Worm (Caenorhabditis elegans) whole organism, young adult: ENCODE data around the gene F36H1.12.

ENCODE experiments used
- C06A6.2 ChIP-seq: fragments of 200-800 bp; sonication (Bioruptor generic); conservative IDR thresholded peaks from 2 replicates; pipeline ENCODE4 v1.3.6; 2022; ENCODE audit warnings: missing genetic modification characterization, missing compliant biosample characterization
- F33H1.4 ChIP-seq: fragments of 200-800 bp; sonication (Bioruptor generic); IDR thresholded peaks from 2 replicates; pipeline ENCODE4 v1.3.6; 2022; ENCODE audit warnings: missing genetic modification reagents, missing genetic modification characterization, missing compliant biosample characterization
- F37B4.10 ChIP-seq: fragments of 200-800 bp; sonication (Bioruptor generic); IDR thresholded peaks from 2 replicates; pipeline ENCODE4 v1.3.6; 2022; ENCODE audit warnings: missing genetic modification characterization, missing compliant biosample characterization
- F57C9.4 ChIP-seq: sonication (generic microtip); optimal IDR thresholded peaks from 2 replicates; lab custom pipeline; 2017; ENCODE audit warnings: mild to moderate bottlenecking, missing genetic modification characterization, missing compliant biosample characterization
- K11D2.4 ChIP-seq: fragments of 200-800 bp; sonication (Bioruptor generic); IDR thresholded peaks from 2 replicates; pipeline ENCODE4 v1.3.6; 2022; ENCODE audit warnings: missing genetic modification reagents, missing genetic modification characterization, missing compliant biosample characterization
- K12H6.12 ChIP-seq: fragments of 200-800 bp; sonication (Bioruptor generic); optimal IDR thresholded peaks from 2 replicates; lab custom pipeline; 2018; ENCODE audit warnings: mild to moderate bottlenecking, missing genetic modification characterization, missing compliant biosample characterization
- T07F8.4 ChIP-seq: sonication (generic microtip); optimal IDR thresholded peaks from 2 replicates; lab custom pipeline; 2016; ENCODE audit warnings: mild to moderate bottlenecking, missing genetic modification characterization, moderate library complexity, missing compliant biosample characterization
- Y53F4B.3 ChIP-seq: fragments of 200-800 bp; sonication (Bioruptor generic); IDR thresholded peaks from 2 replicates; pipeline ENCODE4 v1.3.6; 2022; ENCODE audit warnings: missing genetic modification reagents, missing genetic modification characterization, missing compliant biosample characterization
- atf-7 ChIP-seq: sonication (generic microtip); optimal IDR thresholded peaks from 2 replicates; lab custom pipeline; 2017; ENCODE audit warnings: mild to moderate bottlenecking, missing genetic modification characterization, missing compliant biosample characterization
- attf-3 ChIP-seq: fragments of 200-800 bp; sonication (Bioruptor generic); conservative IDR thresholded peaks from 2 replicates; pipeline ENCODE4 v1.3.6; 2022; ENCODE audit warnings: missing genetic modification reagents, missing genetic modification characterization, missing compliant biosample characterization
- attf-5 ChIP-seq: fragments of 200-800 bp; sonication (Bioruptor generic); optimal IDR thresholded peaks from 2 replicates; lab custom pipeline; 2018; ENCODE audit warnings: mild to moderate bottlenecking, missing genetic modification characterization, missing compliant biosample characterization
- bed-2 ChIP-seq: fragments of 200-800 bp; sonication (Bioruptor generic); IDR thresholded peaks from 2 replicates; pipeline ENCODE4 v1.3.6; 2022; ENCODE audit warnings: missing genetic modification reagents, missing genetic modification characterization, missing compliant biosample characterization
- ceh-100 ChIP-seq: fragments of 200-800 bp; sonication (Bioruptor generic); IDR thresholded peaks from 2 replicates; pipeline ENCODE4 v1.3.6; 2022; ENCODE audit warnings: missing genetic modification reagents, missing genetic modification characterization, missing compliant biosample characterization
- chd-7 ChIP-seq: sonication (generic microtip); optimal IDR thresholded peaks from 2 replicates; lab custom pipeline; 2016; ENCODE audit warnings: mild to moderate bottlenecking, missing genetic modification characterization, moderate library complexity, missing compliant biosample characterization
- egl-18 ChIP-seq: fragments of 200-800 bp; sonication (Bioruptor generic); IDR thresholded peaks from 2 replicates; pipeline ENCODE4 v1.3.6; 2022; ENCODE audit warnings: missing genetic modification reagents, missing genetic modification characterization, missing compliant biosample characterization
- egrh-3 ChIP-seq: fragments of 200-800 bp; sonication (Bioruptor generic); IDR thresholded peaks from 2 replicates; pipeline ENCODE4 v1.3.6; 2022; ENCODE audit warnings: missing genetic modification reagents, missing genetic modification characterization, missing compliant biosample characterization
- ekl-4 ChIP-seq: fragments of 200-800 bp; sonication (Bioruptor generic); IDR thresholded peaks from 2 replicates; pipeline ENCODE4 v1.3.6; 2022; ENCODE audit warnings: missing genetic modification reagents, missing genetic modification characterization, missing compliant biosample characterization
- ets-4 ChIP-seq: fragments of 200-800 bp; sonication (Bioruptor generic); optimal IDR thresholded peaks from 2 replicates; lab custom pipeline; 2018; ENCODE audit warnings: mild to moderate bottlenecking, missing genetic modification characterization, missing compliant biosample characterization
- fkh-3 ChIP-seq: sonication (generic microtip); optimal IDR thresholded peaks from 2 replicates; lab custom pipeline; 2016; ENCODE audit warnings: mild to moderate bottlenecking, missing genetic modification characterization, missing compliant biosample characterization
- hmg-1.2 ChIP-seq: fragments of 200-800 bp; sonication (Bioruptor generic); IDR thresholded peaks from 2 replicates; pipeline ENCODE4 v1.3.6; 2022; ENCODE audit warnings: missing genetic modification reagents, missing genetic modification characterization, missing compliant biosample characterization
- hmg-20 ChIP-seq: fragments of 200-800 bp; sonication (Bioruptor generic); IDR thresholded peaks from 2 replicates; pipeline ENCODE4 v1.3.6; 2022; ENCODE audit warnings: missing genetic modification reagents, missing genetic modification characterization, missing compliant biosample characterization
- let-607 ChIP-seq, 2 experiments: fragments of 200-800 bp in 1 of 2; sonication (Bioruptor generic) in 1 of 2; sonication (generic microtip) in 1 of 2; optimal IDR thresholded peaks; 2 replicates each; lab custom pipeline; 2016 to 2018; ENCODE audit warnings: mild to moderate bottlenecking in 2 of 2, missing compliant biosample characterization in 2 of 2, missing genetic modification characterization in 2 of 2, moderate library complexity in 2 of 2, missing genotype in 1 of 2
- lsl-1 ChIP-seq: fragments of 200-800 bp; sonication (Bioruptor generic); optimal IDR thresholded peaks from 2 replicates; lab custom pipeline; 2018; ENCODE audit warnings: mild to moderate bottlenecking, missing genetic modification characterization, moderate library complexity, missing compliant biosample characterization
- madf-3 ChIP-seq: fragments of 200-800 bp; sonication (Bioruptor generic); IDR thresholded peaks from 2 replicates; pipeline ENCODE4 v1.3.6; 2022; ENCODE audit warnings: missing genetic modification reagents, missing genetic modification characterization, missing compliant biosample characterization
- madf-6 ChIP-seq: fragments of 200-800 bp; sonication (Bioruptor generic); IDR thresholded peaks from 2 replicates; pipeline ENCODE4 v1.3.6; 2022; ENCODE audit warnings: missing genetic modification reagents, missing genetic modification characterization, missing compliant biosample characterization
- madf-8 ChIP-seq: fragments of 200-800 bp; sonication (Bioruptor generic); conservative IDR thresholded peaks from 2 replicates; pipeline ENCODE4 v1.3.6; 2022; ENCODE audit warnings: missing genetic modification reagents, missing genetic modification characterization, missing compliant biosample characterization
- mcd-1 ChIP-seq: fragments of 200-800 bp; sonication (Bioruptor generic); IDR thresholded peaks from 2 replicates; pipeline ENCODE4 v1.3.6; 2022; ENCODE audit warnings: missing genetic modification reagents, missing genetic modification characterization, missing compliant biosample characterization
- mes-4 ChIP-seq: sonication (generic microtip); optimal IDR thresholded peaks from 2 replicates; lab custom pipeline; 2016; ENCODE audit warnings: missing genotype, missing genetic modification characterization, missing compliant biosample characterization
- mxl-1 ChIP-seq: sonication (generic microtip); optimal IDR thresholded peaks from 2 replicates; lab custom pipeline; 2016; ENCODE audit warnings: missing genetic modification characterization, missing compliant biosample characterization
- nfya-1 ChIP-seq: sonication (generic microtip); optimal IDR thresholded peaks from 2 replicates; lab custom pipeline; 2017; ENCODE audit warnings: antibody characterized with exemption, missing compliant biosample characterization, missing genetic modification characterization, borderline replicate concordance; ENCODE audit not compliant: insufficient read depth
- nfya-2 ChIP-seq: fragments of 200-800 bp; sonication (Bioruptor generic); IDR thresholded peaks from 2 replicates; pipeline ENCODE4 v1.3.6; 2022; ENCODE audit warnings: missing genetic modification reagents, missing genetic modification characterization, missing compliant biosample characterization
- nhr-179 ChIP-seq: sonication (generic microtip); optimal IDR thresholded peaks from 2 replicates; lab custom pipeline; 2016; ENCODE audit warnings: mild to moderate bottlenecking, missing genetic modification characterization, missing compliant biosample characterization
- nhr-80 ChIP-seq: sonication (generic microtip); optimal IDR thresholded peaks from 2 replicates; lab custom pipeline; 2016; ENCODE audit warnings: missing genetic modification characterization, missing compliant biosample characterization
- pbrm-1 ChIP-seq: fragments of 200-800 bp; sonication (Bioruptor generic); IDR thresholded peaks from 2 replicates; pipeline ENCODE4 v1.3.6; 2022; ENCODE audit warnings: missing genetic modification reagents, missing genetic modification characterization, missing compliant biosample characterization
- pha-4 ChIP-seq: fragments of 150-350 bp; sonication (generic microtip); optimal IDR thresholded peaks from 2 replicates; lab custom pipeline; 2014; ENCODE audit warnings: missing biosample characterization, missing genetic modification reagents, missing genetic modification characterization
- rec-8 ChIP-seq, 2 experiments: sonication (generic microtip); optimal IDR thresholded peaks; 2 replicates each; lab custom pipeline; 2016; ENCODE audit warnings: mild to moderate bottlenecking in 2 of 2, missing genetic modification characterization in 2 of 2, missing genetic modification reagents in 2 of 2, missing genotype in 2 of 2, missing biosample characterization in 1 of 2, missing compliant biosample characterization in 1 of 2, moderate library complexity in 1 of 2
- rpc-1 ChIP-seq, 2 experiments: fragments of 150-350 bp in 1 of 2; sonication (generic microtip) in 1 of 2; optimal IDR thresholded peaks; 2 replicates each; lab custom pipeline; 2014 to 2018; ENCODE audit warnings: missing biosample characterization in 1 of 2, missing genetic modification characterization in 1 of 2, missing genetic modification reagents in 1 of 2, missing genotype in 1 of 2
- snpc-1.3 ChIP-seq: sonication (generic microtip); optimal IDR thresholded peaks from 2 replicates; lab custom pipeline; 2017; ENCODE audit warnings: missing genetic modification characterization, mild to moderate bottlenecking, missing compliant biosample characterization, antibody characterized with exemption, moderate library complexity, missing genotype, missing genetic modification reagents; ENCODE audit not compliant: insufficient read depth
- snpc-4 ChIP-seq, 5 experiments: fragments of 150-350 bp in 1 of 5; sonication (generic microtip) in 4 of 5; optimal IDR thresholded peaks; 2 replicates each; lab custom pipeline; 2014 to 2018; ENCODE audit warnings: missing genetic modification characterization in 5 of 5, missing biosample characterization in 3 of 5, antibody characterized with exemption in 2 of 5, mild to moderate bottlenecking in 2 of 5, missing compliant biosample characterization in 2 of 5, missing genotype in 2 of 5, moderate library complexity in 2 of 5, missing genetic modification reagents in 1 of 5
- tbx-9 ChIP-seq: sonication (generic microtip); optimal IDR thresholded peaks from 2 replicates; lab custom pipeline; 2016; ENCODE audit warnings: borderline replicate concordance, missing genetic modification characterization, inconsistent platforms, missing compliant biosample characterization
- unc-130 ChIP-seq: sonication (generic microtip); optimal IDR thresholded peaks from 2 replicates; lab custom pipeline; 2016; ENCODE audit warnings: missing genetic modification reagents, missing genetic modification characterization, missing compliant biosample characterization
- unc-62 ChIP-seq: fragments of 150-350 bp; optimal IDR thresholded peaks from 2 replicates; lab custom pipeline; 2014; ENCODE audit warnings: missing biosample characterization, missing genetic modification reagents, missing genetic modification characterization
- xnd-1 ChIP-seq: sonication (generic microtip); optimal IDR thresholded peaks from 2 replicates; lab custom pipeline; 2016; ENCODE audit warnings: missing genotype, missing genetic modification reagents, missing genetic modification characterization, missing compliant biosample characterization
- zfh-2 ChIP-seq: fragments of 200-800 bp; sonication (Bioruptor generic); conservative IDR thresholded peaks from 2 replicates; pipeline ENCODE4 v1.3.6; 2022; ENCODE audit warnings: missing genetic modification reagents, missing genetic modification characterization, missing compliant biosample characterization
- ztf-18 ChIP-seq: sonication (generic microtip); optimal IDR thresholded peaks from 2 replicates; lab custom pipeline; 2016; ENCODE audit warnings: missing genotype, mild to moderate bottlenecking, missing genetic modification characterization, missing compliant biosample characterization
- ztf-26 ChIP-seq: sonication (generic microtip); optimal IDR thresholded peaks from 2 replicates; lab custom pipeline; 2017; ENCODE audit warnings: missing genetic modification characterization, missing compliant biosample characterization
- ztf-28 ChIP-seq: fragments of 200-800 bp; sonication (Bioruptor generic); IDR thresholded peaks from 2 replicates; pipeline ENCODE4 v1.3.6; 2022; ENCODE audit warnings: missing genetic modification reagents, missing genetic modification characterization, missing compliant biosample characterization
- ztf-3 ChIP-seq: fragments of 200-800 bp; sonication (Bioruptor generic); optimal IDR thresholded peaks from 2 replicates; lab custom pipeline; 2018; ENCODE audit warnings: mild to moderate bottlenecking, missing genetic modification characterization, missing compliant biosample characterization

Gene F36H1.12

ce11 chrIV:11038218-11038617 is 15.3 kb downstream of the F36H1.12 start:
- TF ChIP-seq ekl-4 (no peak), chd-7 (tag; lab: Kevin White, UChicago) (no peak), madf-3 (GFP tag; lab: Robert Waterston, UW) (no peak), ztf-26 (no peak), unc-130 (no peak), Y53F4B.3 (GFP tag; lab: Robert Waterston, UW) (no peak), nhr-80 (no peak), madf-6 (GFP tag; lab: Robert Waterston, UW) (peak; percentile 61), lsl-1 (GFP tag; lab: Kevin White, UChicago) (peak; percentile 76), F33H1.4 (peak; percentile 78), K12H6.12 (tag; lab: Kevin White, UChicago) (no peak), fkh-3 (tag; lab: Kevin White, UChicago) (no peak), ztf-28 (no peak), ztf-18 (tag; lab: Kevin White, UChicago) (no peak), hmg-1.2 (no peak), nfya-2 (GFP tag; lab: Robert Waterston, UW) (no peak), F37B4.10 (no peak), let-607 (tag; optimal IDR thresholded peaks at IDR 0.05; lab: Kevin White, UChicago) (no peak), ets-4 (GFP tag; lab: Kevin White, UChicago) (no peak), pbrm-1 (GFP tag; lab: Robert Waterston, UW) (no peak), unc-62 (GFP tag; lab: Kevin White, UChicago) (no peak), ztf-3 (no peak), mes-4 (tag; lab: Kevin White, UChicago) (no peak), mxl-1 (tag; lab: Kevin White, UChicago) (no peak), K11D2.4 (no peak), snpc-1.3 (no peak), nfya-1 (tag; lab: Kevin White, UChicago) (no peak), T07F8.4 (tag; lab: Kevin White, UChicago) (no peak), pha-4 (tag; lab: Kevin White, UChicago) (no peak), nhr-179 (tag; lab: Kevin White, UChicago) (no peak), egl-18 (GFP tag; lab: Robert Waterston, UW) (no peak), mcd-1 (GFP tag; lab: Robert Waterston, UW) (no peak), rpc-1 (optimal IDR thresholded peaks at IDR 0.05; lab: Kevin White, UChicago) (no peak), rpc-1 (tag; optimal IDR thresholded peaks at IDR 0.05; lab: Kevin White, UChicago) (no peak), madf-8 (0 out of 2 replicates have a peak, but pooled peaks have one; percentile 18), xnd-1 (peak; percentile 64), attf-5 (GFP tag; lab: Kevin White, UChicago) (no peak), bed-2 (no peak)

DNA sequence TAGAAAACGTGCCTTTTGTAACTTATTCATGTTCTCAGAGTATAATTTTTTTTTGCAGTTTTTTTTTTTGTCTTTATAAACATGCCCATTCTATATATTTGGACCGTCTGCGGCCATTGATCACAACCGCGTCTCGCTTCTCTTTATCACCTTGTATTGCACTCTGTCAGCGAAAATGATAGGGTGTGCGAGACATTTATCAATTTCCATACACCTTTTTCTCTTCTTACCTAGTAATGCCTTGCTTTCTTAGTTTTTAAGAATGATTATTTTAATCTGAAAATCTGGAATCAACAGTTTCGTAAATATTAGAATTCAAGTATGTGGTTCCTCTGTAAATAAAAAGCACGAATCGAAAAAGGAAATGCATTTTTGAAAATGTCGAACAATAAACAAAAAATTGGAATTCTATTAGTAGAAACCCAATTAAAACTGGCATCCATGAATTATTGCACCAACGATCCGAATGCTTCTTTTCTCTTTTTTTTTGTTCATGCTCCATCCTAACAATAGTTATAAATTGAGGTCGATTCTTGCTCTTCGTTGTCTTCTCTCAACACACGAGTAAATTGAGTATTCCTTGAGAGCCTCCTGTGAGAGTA is 16.3 kb downstream of the F36H1.12 start:
- TF ChIP-seq F37B4.10 (no peak), Y53F4B.3 (GFP tag; lab: Robert Waterston, UW) (no peak), F57C9.4 (no peak), zfh-2 (GFP tag; lab: Robert Waterston, UW) (no peak), snpc-4 (GFP tag; optimal IDR thresholded peaks at IDR 0.05; lab: Kevin White, UChicago) (no peak), snpc-4 (tag; optimal IDR thresholded peaks at IDR 0.05; lab: Kevin White, UChicago) (no peak), attf-3 (GFP tag; lab: Robert Waterston, UW) (no peak), atf-7 (peak; percentile 16), mcd-1 (GFP tag; lab: Robert Waterston, UW) (no peak), fkh-3 (tag; lab: Kevin White, UChicago) (no peak), ekl-4 (0 out of 2 replicates have a peak, but pooled peaks have one; percentile 16), hmg-20 (no peak), egrh-3 (no peak), C06A6.2 (GFP tag; lab: Robert Waterston, UW) (no peak), rec-8 (tag; optimal IDR thresholded peaks at IDR 0.05; lab: Kevin White, UChicago) (no peak), tbx-9 (tag; lab: Kevin White, UChicago) (no peak), attf-5 (GFP tag; lab: Kevin White, UChicago) (no peak), pbrm-1 (GFP tag; lab: Robert Waterston, UW) (no peak), ceh-100 (no peak)
